Worm (Caenorhabditis elegans): ENCODE results near the gene C13G5.2.

Gene C13G5.2

ce11 chrIII:8590882-8591281 is 27.4 kb downstream of the C13G5.2 start, which contains the start of gene fipr-16:
fipr-16 (minus strand) TSS chrIII:8590982.
- TF ChIP-seq klf-2 (GFP tag; conservative IDR thresholded peaks at IDR 0.05) = no peak
- TF ChIP-seq ztf-23 (GFP tag; IDR thresholded peaks at IDR 0.05) = no peak
- no peak for TF ChIP-seq ztf-29 (GFP tag; IDR thresholded peaks at IDR 0.05)
- TF ChIP-seq tab-1 (GFP tag; IDR thresholded peaks at IDR 0.05) = no peak
- no peak for TF ChIP-seq T22C8.4 (GFP tag; IDR thresholded peaks at IDR 0.05)
- TF ChIP-seq flt-1 (GFP tag; IDR thresholded peaks at IDR 0.05) = no peak
- TF ChIP-seq cog-1 (tag; optimal IDR thresholded peaks at IDR 0.05) = no peak
- TF ChIP-seq ref-1 (GFP tag; conservative IDR thresholded peaks at IDR 0.05) = no peak
- TF ChIP-seq med-1 (GFP tag; optimal IDR thresholded peaks at IDR 0.05; ENCODE audit: insufficient read depth) = no peak

ce11 chrIII:8589195-8589594 is 29.1 kb downstream of the C13G5.2 start, which contains the start of gene fip-3:
fip-3 (minus strand) TSS chrIII:8589488.
- TF ChIP-seq ref-1 (GFP tag; conservative IDR thresholded peaks at IDR 0.05) = no peak
- no peak for TF ChIP-seq ztf-29 (GFP tag; IDR thresholded peaks at IDR 0.05)
- TF ChIP-seq cog-1 (tag; optimal IDR thresholded peaks at IDR 0.05) = no peak
- TF ChIP-seq T22C8.4 (GFP tag; IDR thresholded peaks at IDR 0.05) = no peak
- TF ChIP-seq klf-2 (GFP tag; conservative IDR thresholded peaks at IDR 0.05) = no peak
- no peak for TF ChIP-seq tab-1 (GFP tag; IDR thresholded peaks at IDR 0.05)

- no peak for TF ChIP-seq ref-1 (GFP tag; conservative IDR thresholded peaks at IDR 0.05)
- no peak for TF ChIP-seq klf-2 (GFP tag; conservative IDR thresholded peaks at IDR 0.05)
- no peak for TF ChIP-seq tab-1 (GFP tag; IDR thresholded peaks at IDR 0.05)
- no peak for TF ChIP-seq flt-1 (GFP tag; IDR thresholded peaks at IDR 0.05)
- TF ChIP-seq ztf-29 (GFP tag; IDR thresholded peaks at IDR 0.05) = no peak
Measured at ce11 chrIII:8588592-8589153, 29.6 kb downstream of the C13G5.2 start, which contains the start of gene glr-1. glr-1 (minus strand) TSS chrIII:8588642.

ce11 chrIII:8580802-8581201 is 37.5 kb downstream of the C13G5.2 start, which contains the start of gene doxa-1:
doxa-1 (plus strand) TSS chrIII:8581102.
- TF ChIP-seq klf-2 (GFP tag; conservative IDR thresholded peaks at IDR 0.05) = no peak
- no peak for TF ChIP-seq flt-1 (GFP tag; IDR thresholded peaks at IDR 0.05)
- no peak for TF ChIP-seq cog-1 (tag; optimal IDR thresholded peaks at IDR 0.05)
- TF ChIP-seq tab-1 (GFP tag; IDR thresholded peaks at IDR 0.05) = no peak
- TF ChIP-seq T22C8.4 (GFP tag; IDR thresholded peaks at IDR 0.05) = no peak
- no peak for TF ChIP-seq ztf-23 (GFP tag; IDR thresholded peaks at IDR 0.05)
- no peak for TF ChIP-seq med-1 (GFP tag; optimal IDR thresholded peaks at IDR 0.05; ENCODE audit: insufficient read depth)
- no peak for TF ChIP-seq ztf-29 (GFP tag; IDR thresholded peaks at IDR 0.05)
- TF ChIP-seq ref-1 (GFP tag; conservative IDR thresholded peaks at IDR 0.05) = no peak

ce11 chrIII:8579367-8579766 is 38.9 kb downstream of the C13G5.2 start:
- no peak for TF ChIP-seq med-1 (GFP tag; optimal IDR thresholded peaks at IDR 0.05; ENCODE audit: insufficient read depth)
- no peak for TF ChIP-seq cog-1 (tag; optimal IDR thresholded peaks at IDR 0.05)
- no peak for TF ChIP-seq T22C8.4 (GFP tag; IDR thresholded peaks at IDR 0.05)
- no peak for TF ChIP-seq tab-1 (GFP tag; IDR thresholded peaks at IDR 0.05)
- no peak for TF ChIP-seq ztf-23 (GFP tag; IDR thresholded peaks at IDR 0.05)
- no peak for TF ChIP-seq ztf-29 (GFP tag; IDR thresholded peaks at IDR 0.05)

ce11 chrIII:8578381-8578780 is 39.9 kb downstream of the C13G5.2 start:
- TF ChIP-seq med-1 (GFP tag; optimal IDR thresholded peaks at IDR 0.05; ENCODE audit: insufficient read depth) (no peak), ref-1 (GFP tag; conservative IDR thresholded peaks at IDR 0.05) (no peak), ztf-23 (GFP tag; IDR thresholded peaks at IDR 0.05) (no peak), ztf-29 (GFP tag; IDR thresholded peaks at IDR 0.05) (no peak), cog-1 (tag; optimal IDR thresholded peaks at IDR 0.05) (no peak), T22C8.4 (GFP tag; IDR thresholded peaks at IDR 0.05) (no peak), flt-1 (GFP tag; IDR thresholded peaks at IDR 0.05) (no peak), klf-2 (GFP tag; conservative IDR thresholded peaks at IDR 0.05) (no peak), tab-1 (GFP tag; IDR thresholded peaks at IDR 0.05) (no peak)

DNA sequence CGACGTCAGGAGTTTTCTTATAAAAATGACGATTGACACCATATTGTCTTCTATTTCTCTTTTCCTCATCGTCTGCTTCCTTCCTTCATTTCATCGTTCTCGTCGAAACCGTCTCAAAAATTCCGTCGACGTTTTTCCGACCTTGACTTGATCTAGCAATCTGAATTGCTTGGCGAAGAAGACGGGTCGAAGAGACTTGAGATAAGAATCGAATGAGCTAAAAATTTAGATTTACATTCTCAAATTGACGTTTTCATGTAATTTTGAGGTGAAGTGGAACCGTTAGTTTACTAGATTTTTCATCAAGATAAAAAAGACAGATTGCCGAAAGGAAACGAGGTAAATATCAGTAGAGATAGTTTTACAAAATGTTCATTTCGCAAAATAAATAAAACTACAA is 40.7 kb downstream of the C13G5.2 start:
- TF ChIP-seq cog-1 (tag; optimal IDR thresholded peaks at IDR 0.05) = no peak

DNA sequence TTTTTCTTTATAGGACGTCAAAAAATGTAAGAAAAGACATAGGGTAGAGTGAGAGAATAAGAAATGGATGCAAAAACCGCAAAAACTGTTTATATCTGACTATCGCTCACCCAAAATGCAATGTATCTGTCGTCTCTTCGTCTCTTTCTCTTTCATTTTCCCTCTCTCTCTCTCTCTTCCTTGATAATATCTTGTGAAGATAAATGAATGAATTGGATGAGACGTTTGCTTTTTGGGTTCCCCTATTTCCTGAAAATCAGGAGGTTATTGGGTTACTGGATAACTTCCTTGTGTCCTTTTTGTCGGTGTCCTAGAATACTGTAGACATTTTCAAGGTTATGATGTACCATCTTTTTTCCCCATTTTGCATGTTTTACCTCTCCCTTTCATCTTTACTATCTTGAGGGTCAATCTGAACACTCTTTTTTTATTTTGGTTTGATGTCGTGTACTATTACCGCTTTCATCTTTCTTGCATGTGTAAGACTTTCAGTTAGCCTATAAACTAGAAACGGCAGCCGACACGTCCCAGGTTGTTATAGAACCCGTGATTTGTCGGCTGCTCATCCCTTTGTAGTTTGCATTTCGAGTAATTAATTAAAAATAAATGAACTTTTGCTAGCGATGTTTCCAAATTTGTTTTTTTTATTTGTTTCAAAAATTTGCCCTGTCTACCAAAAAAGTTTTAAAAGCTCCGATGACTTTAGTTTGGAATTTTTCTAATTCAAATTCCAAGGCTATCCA is 42.7 kb downstream of the C13G5.2 start:
- TF ChIP-seq med-1 (GFP tag; optimal IDR thresholded peaks at IDR 0.05; ENCODE audit: insufficient read depth) = no peak
- TF ChIP-seq ref-1 (GFP tag; conservative IDR thresholded peaks at IDR 0.05) = no peak
- no peak for TF ChIP-seq T22C8.4 (GFP tag; IDR thresholded peaks at IDR 0.05)
- TF ChIP-seq ztf-29 (GFP tag; IDR thresholded peaks at IDR 0.05) = no peak
- TF ChIP-seq cog-1 (tag; optimal IDR thresholded peaks at IDR 0.05) = no peak

DNA sequence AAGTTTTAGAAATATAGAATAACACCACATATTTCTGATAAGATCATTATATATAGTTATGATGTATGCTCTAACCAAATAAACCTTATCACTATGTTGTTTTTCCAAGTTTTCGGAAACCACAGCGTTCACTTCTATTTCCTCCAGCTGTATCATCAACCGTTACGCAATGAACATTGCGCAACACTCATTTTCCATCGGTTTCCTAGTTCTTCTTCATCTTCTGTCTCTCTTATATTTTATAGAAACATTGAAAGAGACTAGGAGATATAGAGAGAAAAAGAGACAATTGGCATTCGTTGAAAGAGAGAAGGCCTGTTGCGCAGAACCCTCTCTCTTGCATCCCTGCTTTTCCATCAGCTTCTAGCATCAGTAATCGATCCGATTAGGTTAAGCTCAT is 44.0 kb downstream of the C13G5.2 start:
- TF ChIP-seq ztf-29 (GFP tag; IDR thresholded peaks at IDR 0.05) = no peak
- TF ChIP-seq med-1 (GFP tag; optimal IDR thresholded peaks at IDR 0.05; ENCODE audit: insufficient read depth) = no peak
- no peak for TF ChIP-seq tab-1 (GFP tag; IDR thresholded peaks at IDR 0.05)
- no peak for TF ChIP-seq ztf-23 (GFP tag; IDR thresholded peaks at IDR 0.05)
- TF ChIP-seq flt-1 (GFP tag; IDR thresholded peaks at IDR 0.05) = no peak
- no peak for TF ChIP-seq T22C8.4 (GFP tag; IDR thresholded peaks at IDR 0.05)
- TF ChIP-seq cog-1 (tag; optimal IDR thresholded peaks at IDR 0.05) = no peak
- no peak for TF ChIP-seq klf-2 (GFP tag; conservative IDR thresholded peaks at IDR 0.05)
- no peak for TF ChIP-seq ref-1 (GFP tag; conservative IDR thresholded peaks at IDR 0.05)

ce11 chrIII:8573869-8574268 is 44.4 kb downstream of the C13G5.2 start:
- TF ChIP-seq ref-1 (GFP tag; conservative IDR thresholded peaks at IDR 0.05) = no peak
- no peak for TF ChIP-seq T22C8.4 (GFP tag; IDR thresholded peaks at IDR 0.05)
- TF ChIP-seq ztf-29 (GFP tag; IDR thresholded peaks at IDR 0.05) = no peak
- TF ChIP-seq flt-1 (GFP tag; IDR thresholded peaks at IDR 0.05) = no peak
- no peak for TF ChIP-seq cog-1 (tag; optimal IDR thresholded peaks at IDR 0.05)
- TF ChIP-seq med-1 (GFP tag; optimal IDR thresholded peaks at IDR 0.05; ENCODE audit: insufficient read depth) = no peak
